Fruit fly (Drosophila melanogaster) whole organism, prepupa: ENCODE results near the gene CG46059.

ENCODE experiments used
- CG10631 ChIP-seq: fragments of 200-800 bp; sonication (Bioruptor generic); optimal IDR thresholded peaks from 2 replicates; lab custom pipeline; 2016; ENCODE audit warnings: missing biosample characterization, missing genetic modification characterization
- CG11762 ChIP-seq: fragments of 200-800 bp; sonication (Bioruptor generic); optimal IDR thresholded peaks from 3 replicates; lab custom pipeline; 2016; ENCODE audit warnings: missing biosample characterization, missing genetic modification characterization; ENCODE audit not compliant: insufficient read depth
- CG1621 ChIP-seq: fragments of 200-800 bp; sonication (Bioruptor generic); optimal IDR thresholded peaks from 3 replicates; lab custom pipeline; 2018; ENCODE audit warnings: missing biosample characterization, mild to moderate bottlenecking, missing genetic modification characterization
- CG16779 ChIP-seq: fragments of 200-800 bp; sonication (Bioruptor generic); optimal IDR thresholded peaks from 3 replicates; lab custom pipeline; 2017; ENCODE audit warnings: missing biosample characterization, mild to moderate bottlenecking, missing genetic modification characterization
- CG31627 ChIP-seq: fragments of 200-800 bp; sonication (Bioruptor generic); optimal IDR thresholded peaks from 3 replicates; lab custom pipeline; 2016; ENCODE audit warnings: missing biosample characterization, missing genetic modification characterization
- CG32006 ChIP-seq: fragments of 200-800 bp; sonication (Bioruptor generic); optimal IDR thresholded peaks from 3 replicates; lab custom pipeline; 2017; ENCODE audit warnings: missing biosample characterization, mild to moderate bottlenecking, missing genetic modification characterization
- CG34406 ChIP-seq: fragments of 200-800 bp; sonication (Bioruptor generic); optimal IDR thresholded peaks from 3 replicates; lab custom pipeline; 2016; ENCODE audit warnings: missing biosample characterization, missing genetic modification characterization
- CG3919 ChIP-seq: fragments of 200-800 bp; sonication (Bioruptor generic); optimal IDR thresholded peaks from 3 replicates; lab custom pipeline; 2016; ENCODE audit warnings: missing biosample characterization, missing genetic modification characterization
- CG6276 ChIP-seq: fragments of 200-800 bp; sonication (Bioruptor generic); optimal IDR thresholded peaks from 2 replicates; lab custom pipeline; 2017; ENCODE audit warnings: missing biosample characterization, mild to moderate bottlenecking, missing genetic modification characterization
- CG6792 ChIP-seq: fragments of 200-800 bp; sonication (Bioruptor generic); optimal IDR thresholded peaks from 3 replicates; lab custom pipeline; 2016; ENCODE audit warnings: missing biosample characterization, missing genetic modification characterization
- CG6808 ChIP-seq: fragments of 200-800 bp; sonication (Bioruptor generic); optimal IDR thresholded peaks from 3 replicates; lab custom pipeline; 2017; ENCODE audit warnings: missing biosample characterization, missing genetic modification characterization, mild to moderate bottlenecking, moderate library complexity, missing genetic modification reagents
- CG6854 ChIP-seq: fragments of 200-800 bp; sonication (Bioruptor generic); optimal IDR thresholded peaks from 2 replicates; lab custom pipeline; 2017; ENCODE audit warnings: missing biosample characterization, mild to moderate bottlenecking, missing genetic modification characterization
- CG7368 ChIP-seq: fragments of 200-800 bp; sonication (Bioruptor generic); optimal IDR thresholded peaks from 3 replicates; lab custom pipeline; 2016; ENCODE audit warnings: missing biosample characterization, missing genetic modification characterization
- CG8119 ChIP-seq: fragments of 200-800 bp; sonication (Bioruptor generic); IDR thresholded peaks from 3 replicates; pipeline ENCODE4 v1.3.6; 2022; ENCODE audit warnings: missing biosample characterization, missing genetic modification characterization
- CG8319 ChIP-seq: fragments of 200-800 bp; sonication (Bioruptor generic); optimal IDR thresholded peaks from 3 replicates; lab custom pipeline; 2016; ENCODE audit warnings: missing biosample characterization, missing genetic modification characterization
- CG8632 ChIP-seq: fragments of 200-800 bp; sonication (Bioruptor generic); optimal IDR thresholded peaks from 3 replicates; lab custom pipeline; 2016; ENCODE audit warnings: missing biosample characterization, missing genetic modification characterization
- CG9139 ChIP-seq: fragments of 200-800 bp; sonication (Bioruptor generic); optimal IDR thresholded peaks from 3 replicates; lab custom pipeline; 2017; ENCODE audit warnings: missing biosample characterization, mild to moderate bottlenecking, missing genetic modification characterization
- Eip78C ChIP-seq: fragments of 200-800 bp; sonication (Bioruptor generic); peaks from one replicate; lab custom pipeline; 2016; ENCODE audit warnings: missing biosample characterization, missing genetic modification characterization
- Ets21C ChIP-seq: fragments of 200-800 bp; sonication (Bioruptor generic); optimal IDR thresholded peaks from 3 replicates; lab custom pipeline; 2016; ENCODE audit warnings: missing biosample characterization, missing genetic modification characterization
- Ets96B ChIP-seq: fragments of 200-800 bp; optimal IDR thresholded peaks from 2 replicates; lab custom pipeline; 2019; ENCODE audit warnings: missing biosample characterization, mild to moderate bottlenecking, missing genetic modification characterization, moderate library complexity
- Hr38 ChIP-seq: sonication (Bioruptor generic); optimal IDR thresholded peaks from 2 replicates; lab custom pipeline; 2016; ENCODE audit warnings: missing biosample characterization, missing genetic modification characterization
- Hr39 ChIP-seq: fragments of 200-800 bp; sonication (Bioruptor generic); optimal IDR thresholded peaks from 2 replicates; lab custom pipeline; 2016; ENCODE audit warnings: missing biosample characterization, missing genetic modification characterization
- Lpt ChIP-seq: fragments of 200-800 bp; sonication (Bioruptor generic); optimal IDR thresholded peaks from 3 replicates; lab custom pipeline; 2016; ENCODE audit warnings: missing biosample characterization, missing genetic modification characterization
- Met ChIP-seq: fragments of 200-800 bp; sonication (Bioruptor generic); optimal IDR thresholded peaks from 3 replicates; lab custom pipeline; 2016; ENCODE audit warnings: missing biosample characterization, missing genetic modification characterization
- OdsH ChIP-seq: fragments of 200-800 bp; sonication (Bioruptor generic); optimal IDR thresholded peaks from 3 replicates; lab custom pipeline; 2016; ENCODE audit warnings: missing biosample characterization, missing genetic modification characterization
- Smox ChIP-seq: fragments of 200-800 bp; sonication (Bioruptor generic); optimal IDR thresholded peaks from 3 replicates; lab custom pipeline; 2016; ENCODE audit warnings: missing biosample characterization, missing genetic modification characterization
- Sox102F ChIP-seq: fragments of 200-800 bp; sonication (Bioruptor generic); optimal IDR thresholded peaks from 2 replicates; lab custom pipeline; 2016; ENCODE audit warnings: missing biosample characterization, mild to moderate bottlenecking, missing genetic modification characterization
- Sox14 ChIP-seq: fragments of 200-800 bp; sonication (Bioruptor generic); optimal IDR thresholded peaks from 3 replicates; lab custom pipeline; 2016; ENCODE audit warnings: missing biosample characterization, missing genetic modification characterization
- Sox15 ChIP-seq: fragments of 200-800 bp; sonication (Bioruptor generic); optimal IDR thresholded peaks from 3 replicates; lab custom pipeline; 2016; ENCODE audit warnings: missing biosample characterization, missing genetic modification characterization
- achi ChIP-seq: fragments of 200-800 bp; sonication (Bioruptor generic); optimal IDR thresholded peaks from 3 replicates; lab custom pipeline; 2016; ENCODE audit warnings: missing biosample characterization, missing genetic modification characterization
- acj6 ChIP-seq: fragments of 200-800 bp; sonication (Bioruptor generic); optimal IDR thresholded peaks from 3 replicates; lab custom pipeline; 2016; ENCODE audit warnings: missing biosample characterization, missing genetic modification characterization
- cyc ChIP-seq: fragments of 200-800 bp; sonication (Bioruptor generic); optimal IDR thresholded peaks from 3 replicates; lab custom pipeline; 2016; ENCODE audit warnings: missing biosample characterization, missing genetic modification characterization
- dsx ChIP-seq: fragments of 200-800 bp; optimal IDR thresholded peaks from 3 replicates; lab custom pipeline; 2019; ENCODE audit warnings: missing biosample characterization, mild to moderate bottlenecking, missing genetic modification characterization, moderate library complexity; ENCODE audit not compliant: poor library complexity, severe bottlenecking
- eg ChIP-seq: fragments of 200-800 bp; sonication (Bioruptor generic); IDR thresholded peaks from 3 replicates; pipeline ENCODE4 v1.3.6; 2022; ENCODE audit warnings: missing biosample characterization, missing genetic modification characterization
- esn ChIP-seq: fragments of 200-800 bp; sonication (Bioruptor generic); optimal IDR thresholded peaks from 2 replicates; lab custom pipeline; 2016; ENCODE audit warnings: missing biosample characterization, mild to moderate bottlenecking, missing genetic modification characterization, moderate library complexity
- fkh ChIP-seq: fragments of 200-800 bp; sonication (Bioruptor generic); optimal IDR thresholded peaks from 3 replicates; lab custom pipeline; 2017; ENCODE audit warnings: missing biosample characterization, mild to moderate bottlenecking, missing genetic modification characterization, moderate library complexity
- lz ChIP-seq: fragments of 200-800 bp; sonication (Bioruptor generic); optimal IDR thresholded peaks from 3 replicates; lab custom pipeline; 2016; ENCODE audit warnings: missing biosample characterization, missing genetic modification characterization
- pdm3 ChIP-seq: fragments of 200-800 bp; sonication (Bioruptor generic); optimal IDR thresholded peaks from 3 replicates; lab custom pipeline; 2016; ENCODE audit warnings: missing biosample characterization, missing genetic modification characterization
- salr ChIP-seq, 2 experiments: fragments of 200-800 bp; sonication (Bioruptor generic); optimal IDR thresholded peaks; 3 replicates each; lab custom pipeline; 2016 to 2018; ENCODE audit warnings: missing biosample characterization in 2 of 2, missing genetic modification characterization in 2 of 2, mild to moderate bottlenecking in 1 of 2
- spab ChIP-seq: fragments of 200-800 bp; sonication (Bioruptor generic); optimal IDR thresholded peaks from 2 replicates; lab custom pipeline; 2017; ENCODE audit warnings: missing biosample characterization, mild to moderate bottlenecking, missing genetic modification characterization, missing genetic modification reagents
- ss ChIP-seq, 2 experiments: fragments of 200-800 bp; sonication (Bioruptor generic); optimal IDR thresholded peaks; 2 replicates in 1 of 2; 3 replicates in 1 of 2; lab custom pipeline; 2017 to 2018; ENCODE audit warnings: mild to moderate bottlenecking in 2 of 2, missing biosample characterization in 2 of 2, missing genetic modification characterization in 2 of 2, moderate library complexity in 1 of 2
- svp ChIP-seq: fragments of 200-800 bp; sonication (Bioruptor generic); peaks from one replicate; lab custom pipeline; 2016; ENCODE audit warnings: missing biosample characterization, missing genetic modification characterization
- vri ChIP-seq: fragments of 200-800 bp; sonication (Bioruptor generic); optimal IDR thresholded peaks from 3 replicates; lab custom pipeline; 2016; ENCODE audit warnings: missing biosample characterization, mild to moderate bottlenecking, missing genetic modification characterization

CG46059 gene

DNA sequence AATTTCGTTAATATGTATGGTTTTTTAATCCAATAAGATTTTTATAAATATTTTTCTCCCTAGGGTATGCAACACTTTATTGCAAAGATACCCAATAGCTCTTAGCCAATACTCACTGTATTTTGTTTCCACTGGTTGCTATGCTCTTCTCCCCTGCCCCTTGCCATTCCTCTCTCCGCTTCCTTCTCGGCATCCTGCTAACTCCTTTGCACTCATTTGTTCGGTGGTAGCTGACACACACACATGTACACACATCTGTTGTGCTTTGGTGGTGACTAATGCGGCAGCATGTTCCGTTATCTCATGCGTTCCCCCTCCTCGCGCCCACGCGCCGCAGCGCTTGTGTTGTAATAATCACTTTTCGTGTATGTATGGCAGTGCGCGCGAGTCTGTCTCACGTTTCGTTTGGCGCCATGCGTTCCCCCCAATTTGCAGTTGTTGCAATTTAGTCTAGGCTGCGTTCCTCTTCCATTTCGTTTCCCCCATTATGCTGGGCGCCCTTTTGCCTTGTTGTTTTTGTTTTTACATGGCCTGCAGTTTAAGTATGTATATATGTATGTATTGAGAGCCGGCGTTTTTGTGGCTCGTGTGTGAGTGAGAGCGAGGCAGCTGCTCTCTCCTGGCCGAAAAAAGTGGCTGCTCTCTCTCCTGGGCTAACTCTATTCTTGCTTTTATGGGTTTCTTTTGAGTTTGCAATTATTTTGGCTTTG, 48.6 kb downstream of the CG46059 start, which contains the start of gene Polr1D (continued):
- TF ChIP-seq CG6792: peak; percentile 14
- no peak for TF ChIP-seq Hr38 (GFP tag; lab: Kevin White, UChicago)
- no peak for TF ChIP-seq CG7368
- TF ChIP-seq spab (GFP tag; lab: Kevin White, UChicago): peak; percentile 26
- TF ChIP-seq CG6854 (GFP tag; lab: Kevin White, UChicago): peak; percentile 47
- TF ChIP-seq dsx (GFP tag; lab: Kevin White, UChicago): peak; percentile 48
- peak; percentile 38 for TF ChIP-seq CG32006 (GFP tag; lab: Kevin White, UChicago)
- no peak for TF ChIP-seq CG11762 (GFP tag; lab: Kevin White, UChicago)
- no peak for TF ChIP-seq acj6 (GFP tag; lab: Kevin White, UChicago)
- no peak for TF ChIP-seq CG9139
- TF ChIP-seq Sox102F: no peak
- TF ChIP-seq CG8119 (GFP tag; lab: Robert Waterston, UW): 0 out of 3 replicates have a peak, but pooled peaks have one; percentile 30
- TF ChIP-seq fkh: no peak
- TF ChIP-seq Ets96B (tag; lab: Kevin White, UChicago): peak; percentile 54
- TF ChIP-seq Sox15 (GFP tag; lab: Kevin White, UChicago): peak; percentile 9
- TF ChIP-seq Eip78C: no peak
- no peak for TF ChIP-seq CG31627
- peak; percentile 50 for TF ChIP-seq Lpt (GFP tag; lab: Kevin White, UChicago)
- peak; percentile 11; the same call in 1 of the 3 replicates for TF ChIP-seq eg (GFP tag; lab: Robert Waterston, UW)

DNA sequence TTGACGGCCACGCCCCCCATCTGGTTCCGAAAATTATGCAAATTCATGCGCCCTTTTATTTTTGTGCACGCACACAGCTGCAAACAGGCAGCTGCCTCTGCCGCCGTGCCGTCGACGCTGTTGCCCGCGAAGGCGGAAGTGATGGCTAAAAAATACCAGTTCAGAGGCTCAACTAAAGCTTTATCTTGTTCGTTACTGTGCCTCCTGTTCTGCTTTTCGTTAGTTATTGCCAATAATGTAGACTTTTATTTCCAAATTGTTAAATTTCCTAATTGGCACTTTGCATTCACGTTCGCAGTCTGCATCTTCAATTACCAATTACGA, 49.3 kb downstream of the CG46059 start:
- TF ChIP-seq CG16779 (no peak), eg (GFP tag; lab: Robert Waterston, UW) (0 out of 3 replicates have a peak, but pooled peaks have one; percentile 4), Eip78C (peak; percentile 60), salr (GFP tag; optimal IDR thresholded peaks at IDR 0.05; lab: Kevin White, UChicago) (no peak), Hr39 (peak; percentile 2)
- TF ChIP-seq, all 60 proteins: peak for 3

DNA sequence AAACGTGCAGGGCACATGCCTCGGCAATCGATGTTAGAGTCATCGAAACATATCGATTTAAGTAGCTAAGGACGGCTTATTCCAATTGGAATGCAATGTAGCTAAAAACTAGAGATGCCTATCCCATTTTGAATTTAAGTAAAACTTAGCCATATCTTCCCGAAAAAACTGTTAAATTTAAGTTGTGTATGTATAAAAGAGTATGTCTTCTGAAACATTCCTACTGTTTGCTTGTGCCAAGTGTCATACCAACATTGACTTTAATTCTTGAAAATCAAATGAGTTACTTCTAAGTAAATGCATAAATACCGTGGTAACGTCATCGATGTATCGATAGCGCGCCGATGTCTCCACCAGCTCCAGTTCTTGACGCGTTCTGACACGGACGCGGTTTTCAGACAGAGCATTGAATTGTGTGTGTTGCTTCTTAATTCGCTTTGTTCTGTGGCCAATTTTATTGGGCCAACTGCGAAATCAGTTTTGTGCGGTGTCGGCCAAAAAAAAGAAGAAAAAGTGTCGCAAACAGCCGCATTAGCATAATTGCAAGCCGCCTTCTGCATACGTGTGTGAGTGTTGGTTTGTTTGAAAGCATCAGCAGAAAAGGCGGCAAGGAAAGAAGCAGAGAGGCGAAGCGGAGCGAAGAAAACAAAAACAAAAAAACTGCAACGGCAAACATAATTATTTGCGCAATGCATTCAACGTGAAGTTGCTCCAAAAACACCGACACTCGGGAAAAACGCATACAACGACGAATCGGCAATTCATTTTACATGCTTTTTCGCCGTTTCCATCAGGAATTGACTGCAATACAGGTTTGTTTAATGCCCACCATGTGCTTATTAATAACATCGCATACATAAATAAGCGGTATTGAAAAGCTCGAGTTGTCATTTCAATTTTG, 49.9 kb downstream of the CG46059 start, which contains the start of gene brat:
Gene brat (plus strand): TSS at position 352 of the 901 bp plus-strand sequence.
- TF ChIP-seq CG1621 (tag; lab: Kevin White, UChicago) (no peak), Sox102F (peak; percentile 36), esn (GFP tag; lab: Kevin White, UChicago) (peak; percentile 72), lz (GFP tag; lab: Kevin White, UChicago) (peak; percentile 74), CG31627 (peak; percentile 62), CG11762 (GFP tag; lab: Kevin White, UChicago) (no peak), Ets21C (GFP tag; lab: Kevin White, UChicago) (peak; percentile 61), CG10631 (GFP tag; lab: Kevin White, UChicago) (peak; percentile 54), Hr39 (peak; percentile 60), CG32006 (GFP tag; lab: Kevin White, UChicago) (peak; percentile 30), vri (GFP tag; lab: Kevin White, UChicago) (no peak), pdm3 (peak; percentile 54), CG6854 (GFP tag; lab: Kevin White, UChicago) (no peak), Ets96B (tag; lab: Kevin White, UChicago) (peak; percentile 29), fkh (peak; percentile 85), ss (GFP tag; optimal IDR thresholded peaks at IDR 0.05; lab: Kevin White, UChicago) (peak in 1 of 2 experiments; percentile 21), CG34406 (peak; percentile 18), cyc (GFP tag; lab: Kevin White, UChicago) (peak; percentile 56), CG6808 (GFP tag; lab: Kevin White, UChicago) (no peak), CG9139 (no peak), CG6276 (GFP tag; lab: Kevin White, UChicago) (no peak), OdsH (GFP tag; lab: Kevin White, UChicago) (peak; percentile 54), CG8319 (peak; percentile 28), Met (GFP tag; lab: Kevin White, UChicago) (peak; percentile 58), svp (no peak), Sox14 (peak; percentile 64), Hr38 (GFP tag; lab: Kevin White, UChicago) (no peak), acj6 (GFP tag; lab: Kevin White, UChicago) (peak; percentile 47), CG8632 (GFP tag; lab: Kevin White, UChicago) (no peak), achi (GFP tag; lab: Kevin White, UChicago) (peak; percentile 38), CG3919 (peak; percentile 39), CG7368 (no peak), Eip78C (peak; percentile 72), Smox (GFP tag; lab: Kevin White, UChicago) (peak; percentile 16)
